Fruit fly (Drosophila melanogaster) ovary, adult (tissue): ENCODE data around the gene CG32982.

Experiments
- CG17801 ChIP-seq: fragments of 200-800 bp; optimal IDR thresholded peaks from 2 replicates; lab custom pipeline; 2019; ENCODE audit warnings: missing biosample characterization, mild to moderate bottlenecking, missing genetic modification characterization, moderate library complexity; ENCODE audit not compliant: partially characterized antibody

The CG32982 gene

dm6 chr2L:9198340-9198887, 72.9 kb downstream of the CG32982 start:
- TF ChIP-seq CG17801, result no peak

- TF ChIP-seq CG17801, result peak; percentile 71
These were observed 77.9 kb downstream of the CG32982 start for dm6 chr2L:9203401-9203800.

- peak; percentile 97 for TF ChIP-seq CG17801
These were observed 79.6 kb downstream of the CG32982 start for dm6 chr2L:9205133-9205615.

dm6 chr2L:9206401-9206800, 80.9 kb downstream of the CG32982 start:
- TF ChIP-seq CG17801, result no peak

dm6 chr2L:9207133-9207532, 81.6 kb downstream of the CG32982 start:
- TF ChIP-seq CG17801, result no peak

dm6 chr2L:9210864-9211701, 85.5 kb downstream of the CG32982 start:
- peak; percentile 83 for TF ChIP-seq CG17801
